Fruit fly (Drosophila melanogaster) whole organism, prepupa: ENCODE measurements around the gene Vps52.
A peak's percentile ranks its signal among the peaks of the same experiment; 100 is the strongest.

Source experiments
- Blimp-1 ChIP-seq: fragments of 200-800 bp; sonication (Bioruptor generic); optimal IDR thresholded peaks from 3 replicates; lab custom pipeline; 2017; ENCODE audit warnings: missing biosample characterization, missing genetic modification characterization, mild to moderate bottlenecking, moderate library complexity, missing genetic modification reagents
- CG10631 ChIP-seq: fragments of 200-800 bp; sonication (Bioruptor generic); optimal IDR thresholded peaks from 2 replicates; lab custom pipeline; 2016; ENCODE audit warnings: missing biosample characterization, missing genetic modification characterization
- CG10669 ChIP-seq: fragments of 200-800 bp; sonication (Bioruptor generic); optimal IDR thresholded peaks from 3 replicates; lab custom pipeline; 2018; ENCODE audit warnings: missing biosample characterization, mild to moderate bottlenecking, missing genetic modification characterization, moderate library complexity
- CG11294 ChIP-seq: fragments of 200-800 bp; sonication (Bioruptor generic); IDR thresholded peaks from 2 replicates; pipeline ENCODE4 v1.3.6; 2022; ENCODE audit warnings: missing biosample characterization, missing genetic modification characterization
- CG11762 ChIP-seq: fragments of 200-800 bp; sonication (Bioruptor generic); optimal IDR thresholded peaks from 3 replicates; lab custom pipeline; 2016; ENCODE audit warnings: missing biosample characterization, missing genetic modification characterization; ENCODE audit not compliant: insufficient read depth
- CG11902 ChIP-seq: fragments of 200-800 bp; sonication (Bioruptor generic); optimal IDR thresholded peaks from 3 replicates; lab custom pipeline; 2016; ENCODE audit warnings: missing biosample characterization, missing genetic modification characterization
- CG1621 ChIP-seq: fragments of 200-800 bp; sonication (Bioruptor generic); optimal IDR thresholded peaks from 3 replicates; lab custom pipeline; 2018; ENCODE audit warnings: missing biosample characterization, mild to moderate bottlenecking, missing genetic modification characterization
- CG16779 ChIP-seq: fragments of 200-800 bp; sonication (Bioruptor generic); optimal IDR thresholded peaks from 3 replicates; lab custom pipeline; 2017; ENCODE audit warnings: missing biosample characterization, mild to moderate bottlenecking, missing genetic modification characterization
- CG3032 ChIP-seq: fragments of 200-800 bp; optimal IDR thresholded peaks from 2 replicates; lab custom pipeline; 2019; ENCODE audit warnings: missing biosample characterization, mild to moderate bottlenecking, missing genetic modification characterization, moderate library complexity
- CG31627 ChIP-seq: fragments of 200-800 bp; sonication (Bioruptor generic); optimal IDR thresholded peaks from 3 replicates; lab custom pipeline; 2016; ENCODE audit warnings: missing biosample characterization, missing genetic modification characterization
- CG34406 ChIP-seq: fragments of 200-800 bp; sonication (Bioruptor generic); optimal IDR thresholded peaks from 3 replicates; lab custom pipeline; 2016; ENCODE audit warnings: missing biosample characterization, missing genetic modification characterization
- CG4318 ChIP-seq: fragments of 200-800 bp; sonication (Bioruptor generic); optimal IDR thresholded peaks from 3 replicates; lab custom pipeline; 2017; ENCODE audit warnings: missing biosample characterization, mild to moderate bottlenecking, missing genetic modification characterization
- CG6163 ChIP-seq: fragments of 200-800 bp; sonication (Bioruptor generic); IDR thresholded peaks from 3 replicates; pipeline ENCODE4 v1.3.6; 2022; ENCODE audit warnings: missing biosample characterization, missing genetic modification characterization
- CG6792 ChIP-seq: fragments of 200-800 bp; sonication (Bioruptor generic); optimal IDR thresholded peaks from 3 replicates; lab custom pipeline; 2016; ENCODE audit warnings: missing biosample characterization, missing genetic modification characterization
- CG6808 ChIP-seq: fragments of 200-800 bp; sonication (Bioruptor generic); optimal IDR thresholded peaks from 3 replicates; lab custom pipeline; 2017; ENCODE audit warnings: missing biosample characterization, missing genetic modification characterization, mild to moderate bottlenecking, moderate library complexity, missing genetic modification reagents
- CG6854 ChIP-seq: fragments of 200-800 bp; sonication (Bioruptor generic); optimal IDR thresholded peaks from 2 replicates; lab custom pipeline; 2017; ENCODE audit warnings: missing biosample characterization, mild to moderate bottlenecking, missing genetic modification characterization
- CG7368 ChIP-seq: fragments of 200-800 bp; sonication (Bioruptor generic); optimal IDR thresholded peaks from 3 replicates; lab custom pipeline; 2016; ENCODE audit warnings: missing biosample characterization, missing genetic modification characterization
- CG8119 ChIP-seq: fragments of 200-800 bp; sonication (Bioruptor generic); IDR thresholded peaks from 3 replicates; pipeline ENCODE4 v1.3.6; 2022; ENCODE audit warnings: missing biosample characterization, missing genetic modification characterization
- CG8319 ChIP-seq: fragments of 200-800 bp; sonication (Bioruptor generic); optimal IDR thresholded peaks from 3 replicates; lab custom pipeline; 2016; ENCODE audit warnings: missing biosample characterization, missing genetic modification characterization
- CG8632 ChIP-seq: fragments of 200-800 bp; sonication (Bioruptor generic); optimal IDR thresholded peaks from 3 replicates; lab custom pipeline; 2016; ENCODE audit warnings: missing biosample characterization, missing genetic modification characterization
- CG9139 ChIP-seq: fragments of 200-800 bp; sonication (Bioruptor generic); optimal IDR thresholded peaks from 3 replicates; lab custom pipeline; 2017; ENCODE audit warnings: missing biosample characterization, mild to moderate bottlenecking, missing genetic modification characterization
- Eip75B ChIP-seq: fragments of 200-800 bp; sonication (Bioruptor generic); optimal IDR thresholded peaks from 3 replicates; lab custom pipeline; 2016; ENCODE audit warnings: missing biosample characterization, missing genetic modification characterization
- Eip78C ChIP-seq: fragments of 200-800 bp; sonication (Bioruptor generic); peaks from one replicate; lab custom pipeline; 2016; ENCODE audit warnings: missing biosample characterization, missing genetic modification characterization
- Ets21C ChIP-seq: fragments of 200-800 bp; sonication (Bioruptor generic); optimal IDR thresholded peaks from 3 replicates; lab custom pipeline; 2016; ENCODE audit warnings: missing biosample characterization, missing genetic modification characterization
- Ets96B ChIP-seq: fragments of 200-800 bp; optimal IDR thresholded peaks from 2 replicates; lab custom pipeline; 2019; ENCODE audit warnings: missing biosample characterization, mild to moderate bottlenecking, missing genetic modification characterization, moderate library complexity
- Gug ChIP-seq: fragments of 200-800 bp; sonication (Bioruptor generic); IDR thresholded peaks from 2 replicates; pipeline ENCODE4 v1.3.6; 2022; ENCODE audit warnings: missing biosample characterization, missing genetic modification characterization
- Hr39 ChIP-seq: fragments of 200-800 bp; sonication (Bioruptor generic); optimal IDR thresholded peaks from 2 replicates; lab custom pipeline; 2016; ENCODE audit warnings: missing biosample characterization, missing genetic modification characterization
- Hr4 ChIP-seq: fragments of 200-800 bp; sonication (Bioruptor generic); optimal IDR thresholded peaks from 3 replicates; lab custom pipeline; 2016; ENCODE audit warnings: missing biosample characterization, missing genetic modification characterization
- Met ChIP-seq: fragments of 200-800 bp; sonication (Bioruptor generic); optimal IDR thresholded peaks from 3 replicates; lab custom pipeline; 2016; ENCODE audit warnings: missing biosample characterization, missing genetic modification characterization
- Smox ChIP-seq: fragments of 200-800 bp; sonication (Bioruptor generic); optimal IDR thresholded peaks from 3 replicates; lab custom pipeline; 2016; ENCODE audit warnings: missing biosample characterization, missing genetic modification characterization
- Sox15 ChIP-seq: fragments of 200-800 bp; sonication (Bioruptor generic); optimal IDR thresholded peaks from 3 replicates; lab custom pipeline; 2016; ENCODE audit warnings: missing biosample characterization, missing genetic modification characterization
- achi ChIP-seq: fragments of 200-800 bp; sonication (Bioruptor generic); optimal IDR thresholded peaks from 3 replicates; lab custom pipeline; 2016; ENCODE audit warnings: missing biosample characterization, missing genetic modification characterization
- acj6 ChIP-seq: fragments of 200-800 bp; sonication (Bioruptor generic); optimal IDR thresholded peaks from 3 replicates; lab custom pipeline; 2016; ENCODE audit warnings: missing biosample characterization, missing genetic modification characterization
- cyc ChIP-seq: fragments of 200-800 bp; sonication (Bioruptor generic); optimal IDR thresholded peaks from 3 replicates; lab custom pipeline; 2016; ENCODE audit warnings: missing biosample characterization, missing genetic modification characterization
- dac ChIP-seq: fragments of 200-800 bp; sonication (Bioruptor generic); optimal IDR thresholded peaks from 2 replicates; lab custom pipeline; 2017; ENCODE audit warnings: missing biosample characterization, mild to moderate bottlenecking, missing genetic modification characterization
- dsx ChIP-seq: fragments of 200-800 bp; optimal IDR thresholded peaks from 3 replicates; lab custom pipeline; 2019; ENCODE audit warnings: missing biosample characterization, mild to moderate bottlenecking, missing genetic modification characterization, moderate library complexity; ENCODE audit not compliant: poor library complexity, severe bottlenecking
- eg ChIP-seq: fragments of 200-800 bp; sonication (Bioruptor generic); IDR thresholded peaks from 3 replicates; pipeline ENCODE4 v1.3.6; 2022; ENCODE audit warnings: missing biosample characterization, missing genetic modification characterization
- esn ChIP-seq: fragments of 200-800 bp; sonication (Bioruptor generic); optimal IDR thresholded peaks from 2 replicates; lab custom pipeline; 2016; ENCODE audit warnings: missing biosample characterization, mild to moderate bottlenecking, missing genetic modification characterization, moderate library complexity
- fd59A ChIP-seq: fragments of 200-800 bp; sonication (Bioruptor generic); optimal IDR thresholded peaks from 2 replicates; lab custom pipeline; 2017; ENCODE audit warnings: missing biosample characterization, mild to moderate bottlenecking, missing genetic modification characterization, missing genetic modification reagents
- fd85E ChIP-seq: fragments of 200-800 bp; sonication (Bioruptor generic); optimal IDR thresholded peaks from 3 replicates; lab custom pipeline; 2016; ENCODE audit warnings: missing biosample characterization, missing genetic modification characterization
- fkh ChIP-seq: fragments of 200-800 bp; sonication (Bioruptor generic); optimal IDR thresholded peaks from 3 replicates; lab custom pipeline; 2017; ENCODE audit warnings: missing biosample characterization, mild to moderate bottlenecking, missing genetic modification characterization, moderate library complexity
- lz ChIP-seq: fragments of 200-800 bp; sonication (Bioruptor generic); optimal IDR thresholded peaks from 3 replicates; lab custom pipeline; 2016; ENCODE audit warnings: missing biosample characterization, missing genetic modification characterization
- pdm3 ChIP-seq: fragments of 200-800 bp; sonication (Bioruptor generic); optimal IDR thresholded peaks from 3 replicates; lab custom pipeline; 2016; ENCODE audit warnings: missing biosample characterization, missing genetic modification characterization
- spab ChIP-seq: fragments of 200-800 bp; sonication (Bioruptor generic); optimal IDR thresholded peaks from 2 replicates; lab custom pipeline; 2017; ENCODE audit warnings: missing biosample characterization, mild to moderate bottlenecking, missing genetic modification characterization, missing genetic modification reagents
- ss ChIP-seq, 2 experiments: fragments of 200-800 bp; sonication (Bioruptor generic); optimal IDR thresholded peaks; 2 replicates in 1 of 2; 3 replicates in 1 of 2; lab custom pipeline; 2017 to 2018; ENCODE audit warnings: mild to moderate bottlenecking in 2 of 2, missing biosample characterization in 2 of 2, missing genetic modification characterization in 2 of 2, moderate library complexity in 1 of 2
- svp ChIP-seq: fragments of 200-800 bp; sonication (Bioruptor generic); peaks from one replicate; lab custom pipeline; 2016; ENCODE audit warnings: missing biosample characterization, missing genetic modification characterization
- topi ChIP-seq: fragments of 200-800 bp; sonication (Bioruptor generic); optimal IDR thresholded peaks from 3 replicates; lab custom pipeline; 2016; ENCODE audit warnings: missing biosample characterization, missing genetic modification characterization
- vri ChIP-seq: fragments of 200-800 bp; sonication (Bioruptor generic); optimal IDR thresholded peaks from 3 replicates; lab custom pipeline; 2016; ENCODE audit warnings: missing biosample characterization, mild to moderate bottlenecking, missing genetic modification characterization

Gene Vps52

DNA sequence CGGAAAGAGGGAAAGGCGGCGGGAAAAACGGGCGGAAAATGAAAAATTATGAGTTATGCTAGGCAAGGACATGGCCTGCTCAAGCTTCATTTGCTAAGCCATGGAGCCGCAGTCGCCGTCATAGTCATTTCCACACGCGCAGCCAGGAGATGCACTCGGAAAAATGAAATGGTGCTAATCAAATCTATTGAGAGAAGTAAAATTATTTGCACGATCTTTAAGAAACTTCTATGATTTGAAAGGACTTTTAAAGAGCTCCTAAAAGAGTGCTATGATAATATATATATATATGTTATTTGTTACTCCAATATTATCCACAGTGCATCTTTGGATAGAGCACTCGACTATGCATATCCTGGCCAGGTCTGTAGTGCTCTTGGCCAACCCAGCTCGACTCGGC lies 44.6 kb downstream of the Vps52 start (continued):
- no peak for TF ChIP-seq cyc (GFP tag; lab: Kevin White, UChicago)
- TF ChIP-seq CG6854 (GFP tag; lab: Kevin White, UChicago) = no peak
- 0 out of 2 replicates have a peak, but pooled peaks have one; percentile 24 for TF ChIP-seq Gug
- no peak for TF ChIP-seq CG9139 (GFP tag; lab: Kevin White, UChicago)
- TF ChIP-seq fd85E (GFP tag; lab: Kevin White, UChicago) = no peak
- peak; percentile 28 for TF ChIP-seq CG1621
- TF ChIP-seq CG4318 (GFP tag; lab: Kevin White, UChicago) = peak; percentile 26
- peak; percentile 27 for TF ChIP-seq CG8632 (GFP tag; lab: Kevin White, UChicago)
- peak; percentile 50 to 55 for TF ChIP-seq ss (GFP tag; optimal IDR thresholded peaks at IDR 0.05; lab: Kevin White, UChicago)
- no peak for TF ChIP-seq CG6792 (GFP tag; lab: Kevin White, UChicago)
- TF ChIP-seq Eip78C (GFP tag; lab: Kevin White, UChicago) = peak; percentile 79
- TF ChIP-seq CG11294 (GFP tag; lab: Robert Waterston, UW) = no peak
- peak; percentile 31; the same call in 1 of the 3 replicates for TF ChIP-seq eg
- peak; percentile 47 for TF ChIP-seq fd59A (GFP tag; lab: Kevin White, UChicago)

DNA sequence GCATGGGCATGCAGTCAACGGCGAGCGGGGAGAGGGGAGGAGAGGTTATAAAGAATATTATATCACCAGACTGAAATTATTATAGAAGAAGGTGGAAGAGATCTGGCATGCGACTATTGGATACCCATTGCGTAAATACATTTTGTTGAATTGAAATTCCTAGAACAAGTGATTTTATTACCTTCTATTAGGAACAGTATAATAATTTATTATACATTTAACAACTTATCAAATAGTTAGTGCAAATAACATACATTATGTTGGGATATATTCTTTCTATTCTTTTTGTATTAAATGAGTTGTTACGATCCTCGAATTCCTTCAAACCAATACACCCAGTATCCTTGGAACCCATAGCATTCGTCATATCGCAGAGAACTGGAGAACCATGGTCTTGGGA lies 45.4 kb downstream of the Vps52 start:
- TF ChIP-seq Met (GFP tag; lab: Kevin White, UChicago) = no peak
- no peak for TF ChIP-seq vri (GFP tag; lab: Kevin White, UChicago)
- TF ChIP-seq CG8119 (GFP tag; lab: Robert Waterston, UW) = no peak
- no peak for TF ChIP-seq CG4318 (GFP tag; lab: Kevin White, UChicago)
- no peak for TF ChIP-seq acj6 (GFP tag; lab: Kevin White, UChicago)
- no peak for TF ChIP-seq achi (GFP tag; lab: Kevin White, UChicago)
- no peak for TF ChIP-seq CG16779
- no peak for TF ChIP-seq CG11294 (GFP tag; lab: Robert Waterston, UW)
- peak; percentile 38 for TF ChIP-seq spab (GFP tag; lab: Kevin White, UChicago)
- TF ChIP-seq Hr4 (GFP tag; lab: Kevin White, UChicago) = no peak
- TF ChIP-seq lz (GFP tag; lab: Kevin White, UChicago) = no peak
- no peak for TF ChIP-seq Blimp-1 (GFP tag; lab: Kevin White, UChicago)
- no peak for TF ChIP-seq CG6792 (GFP tag; lab: Kevin White, UChicago)
- no peak for TF ChIP-seq pdm3
- TF ChIP-seq svp (GFP tag; lab: Kevin White, UChicago) = no peak
- TF ChIP-seq CG9139 (GFP tag; lab: Kevin White, UChicago) = no peak
- no peak for TF ChIP-seq CG7368 (GFP tag; lab: Kevin White, UChicago)
- no peak for TF ChIP-seq Eip75B (GFP tag; lab: Kevin White, UChicago)
- no peak for TF ChIP-seq Hr39 (GFP tag; lab: Kevin White, UChicago)
- TF ChIP-seq CG10631 (GFP tag; lab: Kevin White, UChicago) = peak; percentile 12
- no peak for TF ChIP-seq fkh (GFP tag; lab: Kevin White, UChicago)
- no peak for TF ChIP-seq dac (GFP tag; lab: Kevin White, UChicago)
- no peak for TF ChIP-seq CG6163 (GFP tag; lab: Robert Waterston, UW)
- TF ChIP-seq CG8632 (GFP tag; lab: Kevin White, UChicago) = peak; percentile 5
- TF ChIP-seq CG6854 (GFP tag; lab: Kevin White, UChicago) = no peak
- TF ChIP-seq CG34406 = no peak
- TF ChIP-seq Sox15 (GFP tag; lab: Kevin White, UChicago) = no peak
- peak; percentile 29 for TF ChIP-seq CG6808 (GFP tag; lab: Kevin White, UChicago)
- no peak for TF ChIP-seq CG11902 (GFP tag; lab: Kevin White, UChicago)
- TF ChIP-seq CG10669 (GFP tag; lab: Kevin White, UChicago) = peak; percentile 55
- TF ChIP-seq dsx (GFP tag; lab: Kevin White, UChicago) = peak; percentile 50
- no peak for TF ChIP-seq Ets21C (GFP tag; lab: Kevin White, UChicago)
- no peak for TF ChIP-seq CG31627 (GFP tag; lab: Kevin White, UChicago)
- TF ChIP-seq Smox (GFP tag; lab: Kevin White, UChicago) = no peak
- TF ChIP-seq cyc (GFP tag; lab: Kevin White, UChicago) = no peak
- TF ChIP-seq CG8319 (GFP tag; lab: Kevin White, UChicago) = no peak
- peak; percentile 57 for TF ChIP-seq Eip78C (GFP tag; lab: Kevin White, UChicago)
- TF ChIP-seq fd59A (GFP tag; lab: Kevin White, UChicago) = peak; percentile 5
- peak; percentile 64 for TF ChIP-seq CG3032 (tag; lab: Kevin White, UChicago)
- peak; percentile 55 for TF ChIP-seq Ets96B
- TF ChIP-seq topi (GFP tag; lab: Kevin White, UChicago) = no peak
- no peak for TF ChIP-seq esn (GFP tag; lab: Kevin White, UChicago)
- TF ChIP-seq CG11762 (GFP tag; lab: Kevin White, UChicago) = no peak
- peak in 1 of 2 experiments; percentile 41 for TF ChIP-seq ss (GFP tag; optimal IDR thresholded peaks at IDR 0.05; lab: Kevin White, UChicago)
